Worm (Caenorhabditis elegans): ENCODE measurements around the gene C53D6.8.

The C53D6.8 gene

ce11 chrIV:8973249-8973958 lies 29.1 kb downstream of the C53D6.8 start, which contains the start of gene C53B4.3:
Gene C53B4.3, minus strand, starts transcription at chrIV:8973712.
- TF ChIP-seq tbx-37 (GFP tag; conservative IDR thresholded peaks at IDR 0.05) (peak; percentile 75), hmg-4 (GFP tag; optimal IDR thresholded peaks at IDR 0.05) (no peak), pes-1 (GFP tag; IDR thresholded peaks at IDR 0.05) (0 out of 2 replicates have a peak, but pooled peaks have one; percentile 69), ama-1 (optimal IDR thresholded peaks at IDR 0.05) (no peak)

ce11 chrIV:8967990-8968389 lies 34.5 kb downstream of the C53D6.8 start, which contains the start of gene suex-2:
Gene suex-2, plus strand, starts transcription at chrIV:8968290.
- TF ChIP-seq ceh-13 (GFP tag; optimal IDR thresholded peaks at IDR 0.05) (no peak), tbx-11 (GFP tag; IDR thresholded peaks at IDR 0.05) (no peak), ets-7 (tag; optimal IDR thresholded peaks at IDR 0.05) (no peak), tra-4 (tag; optimal IDR thresholded peaks at IDR 0.05) (no peak), ceh-36 (tag; optimal IDR thresholded peaks at IDR 0.05) (no peak), aly-1 (tag; optimal IDR thresholded peaks at IDR 0.05) (no peak), hmbx-1 (tag; optimal IDR thresholded peaks at IDR 0.05) (no peak), F13C5.2 (tag; optimal IDR thresholded peaks at IDR 0.05) (no peak), hnd-1 (tag; optimal IDR thresholded peaks at IDR 0.05) (no peak), hmg-4 (GFP tag; optimal IDR thresholded peaks at IDR 0.05) (no peak), sea-1 (GFP tag; conservative IDR thresholded peaks at IDR 0.05) (no peak), tbx-37 (GFP tag; conservative IDR thresholded peaks at IDR 0.05) (no peak), ama-1 (optimal IDR thresholded peaks at IDR 0.05) (no peak), B0310.2 (tag; optimal IDR thresholded peaks at IDR 0.05) (no peak), pes-1 (GFP tag; IDR thresholded peaks at IDR 0.05) (no peak)

ce11 chrIV:8965883-8966282 lies 36.7 kb downstream of the C53D6.8 start, which contains the start of gene C53B4.2:
Gene C53B4.2, plus strand, starts transcription at chrIV:8966183.
- no peak for TF ChIP-seq pes-1 (GFP tag; IDR thresholded peaks at IDR 0.05)
- TF ChIP-seq ceh-36 (tag; optimal IDR thresholded peaks at IDR 0.05) = no peak
- no peak for TF ChIP-seq tbx-11 (GFP tag; IDR thresholded peaks at IDR 0.05)
- TF ChIP-seq flt-1 (GFP tag; IDR thresholded peaks at IDR 0.05) = no peak

DNA sequence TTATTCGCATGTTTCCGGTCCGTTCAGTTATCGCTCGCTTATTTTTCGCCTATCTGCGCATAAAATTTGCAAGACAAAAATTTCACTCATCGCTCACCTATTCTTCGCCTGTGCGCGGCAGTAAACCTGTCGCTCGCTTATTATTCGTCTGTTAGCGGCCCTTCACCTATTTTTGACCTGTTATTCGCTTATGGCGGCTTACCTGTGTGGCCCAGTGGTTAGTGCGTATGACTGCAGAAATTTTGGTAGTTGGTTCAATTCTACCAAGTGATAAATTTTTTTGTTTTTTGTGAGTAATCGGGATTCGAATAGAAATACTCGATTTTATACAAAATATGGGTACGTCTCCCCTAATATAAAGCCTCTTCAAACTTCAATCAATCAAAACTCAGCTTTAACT lies 38.5 kb downstream of the C53D6.8 start:
- TF ChIP-seq flt-1 (GFP tag; IDR thresholded peaks at IDR 0.05) = peak; percentile 87
- peak; percentile 86 for TF ChIP-seq scrt-1 (GFP tag; IDR thresholded peaks at IDR 0.05)
- TF ChIP-seq pes-1 (GFP tag; IDR thresholded peaks at IDR 0.05) = peak; percentile 92
- peak; percentile 84 for TF ChIP-seq sea-1 (GFP tag; conservative IDR thresholded peaks at IDR 0.05)
- peak; percentile 78 for TF ChIP-seq tbx-37 (GFP tag; conservative IDR thresholded peaks at IDR 0.05)
- TF ChIP-seq tbx-11 (GFP tag; IDR thresholded peaks at IDR 0.05) = peak; percentile 82

DNA sequence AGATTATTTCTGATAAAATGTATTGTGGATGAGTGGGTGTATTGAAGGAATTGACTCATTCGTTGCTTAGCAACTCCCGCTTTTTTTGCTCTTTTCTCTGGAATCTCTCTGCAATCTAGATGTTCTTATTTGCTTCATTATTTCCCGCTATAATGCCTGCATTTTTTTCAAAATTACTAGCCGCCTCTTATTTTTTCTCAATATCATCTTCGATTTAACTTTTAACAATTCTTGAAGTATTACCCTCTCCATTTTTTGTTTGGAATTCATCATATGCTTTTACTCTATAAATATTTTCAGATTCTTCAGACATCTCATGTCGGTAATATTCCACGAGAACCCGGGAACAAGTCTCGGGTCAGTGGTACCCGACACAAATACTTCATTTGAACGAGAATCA lies 46.3 kb downstream of the C53D6.8 start, which contains the start of gene tpra-1:
tpra-1 (plus strand) TSS at position 301 of the 400 bp plus-strand sequence.
- TF ChIP-seq hnd-1 (tag; optimal IDR thresholded peaks at IDR 0.05) (no peak), hmg-4 (GFP tag; optimal IDR thresholded peaks at IDR 0.05) (no peak), hmbx-1 (tag; optimal IDR thresholded peaks at IDR 0.05) (no peak), sea-1 (GFP tag; conservative IDR thresholded peaks at IDR 0.05) (no peak), tra-4 (tag; optimal IDR thresholded peaks at IDR 0.05) (no peak), ets-7 (tag; optimal IDR thresholded peaks at IDR 0.05) (no peak), aly-1 (tag; optimal IDR thresholded peaks at IDR 0.05) (no peak), tbx-37 (GFP tag; conservative IDR thresholded peaks at IDR 0.05) (no peak), ceh-13 (GFP tag; optimal IDR thresholded peaks at IDR 0.05) (no peak), ama-1 (optimal IDR thresholded peaks at IDR 0.05) (no peak), tbx-11 (GFP tag; IDR thresholded peaks at IDR 0.05) (no peak), pes-1 (GFP tag; IDR thresholded peaks at IDR 0.05) (no peak)

DNA sequence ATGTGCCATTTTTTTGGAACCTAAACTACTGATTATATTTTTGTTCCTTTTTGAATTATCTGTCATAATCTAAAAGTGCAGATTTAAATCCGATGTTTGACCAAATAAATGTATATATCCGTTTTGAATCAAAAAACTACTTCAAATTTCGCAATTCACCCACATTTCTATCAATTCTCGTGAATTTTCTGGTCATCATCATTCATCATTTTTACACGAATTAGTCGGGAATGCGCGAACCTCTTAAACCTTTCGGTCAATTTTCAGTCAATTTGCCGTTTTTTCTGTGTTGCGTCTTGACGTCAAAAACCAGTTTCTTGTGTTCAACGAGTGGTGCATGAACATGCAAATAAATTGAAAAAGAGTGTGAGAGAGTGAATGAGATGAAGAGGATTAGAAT lies 48.4 kb downstream of the C53D6.8 start:
- TF ChIP-seq scrt-1 (GFP tag; IDR thresholded peaks at IDR 0.05) = no peak
- TF ChIP-seq aly-1 (tag; optimal IDR thresholded peaks at IDR 0.05) = no peak
- TF ChIP-seq tbx-11 (GFP tag; IDR thresholded peaks at IDR 0.05) = no peak
- TF ChIP-seq ceh-36 (tag; optimal IDR thresholded peaks at IDR 0.05) = no peak
- no peak for TF ChIP-seq ama-1 (optimal IDR thresholded peaks at IDR 0.05)
- no peak for TF ChIP-seq hnd-1 (tag; optimal IDR thresholded peaks at IDR 0.05)
- no peak for TF ChIP-seq hmbx-1 (tag; optimal IDR thresholded peaks at IDR 0.05)
- TF ChIP-seq B0310.2 (tag; optimal IDR thresholded peaks at IDR 0.05) = no peak
- TF ChIP-seq ceh-13 (GFP tag; optimal IDR thresholded peaks at IDR 0.05) = no peak
- TF ChIP-seq pes-1 (GFP tag; IDR thresholded peaks at IDR 0.05) = no peak
- TF ChIP-seq hmg-4 (GFP tag; optimal IDR thresholded peaks at IDR 0.05) = no peak
- TF ChIP-seq sea-1 (GFP tag; conservative IDR thresholded peaks at IDR 0.05) = no peak
- TF ChIP-seq F13C5.2 (tag; optimal IDR thresholded peaks at IDR 0.05) = no peak
- TF ChIP-seq ets-7 (tag; optimal IDR thresholded peaks at IDR 0.05) = no peak
- no peak for TF ChIP-seq flt-1 (GFP tag; IDR thresholded peaks at IDR 0.05)
- TF ChIP-seq tra-4 (tag; optimal IDR thresholded peaks at IDR 0.05) = no peak
- TF ChIP-seq tbx-37 (GFP tag; conservative IDR thresholded peaks at IDR 0.05) = no peak

DNA sequence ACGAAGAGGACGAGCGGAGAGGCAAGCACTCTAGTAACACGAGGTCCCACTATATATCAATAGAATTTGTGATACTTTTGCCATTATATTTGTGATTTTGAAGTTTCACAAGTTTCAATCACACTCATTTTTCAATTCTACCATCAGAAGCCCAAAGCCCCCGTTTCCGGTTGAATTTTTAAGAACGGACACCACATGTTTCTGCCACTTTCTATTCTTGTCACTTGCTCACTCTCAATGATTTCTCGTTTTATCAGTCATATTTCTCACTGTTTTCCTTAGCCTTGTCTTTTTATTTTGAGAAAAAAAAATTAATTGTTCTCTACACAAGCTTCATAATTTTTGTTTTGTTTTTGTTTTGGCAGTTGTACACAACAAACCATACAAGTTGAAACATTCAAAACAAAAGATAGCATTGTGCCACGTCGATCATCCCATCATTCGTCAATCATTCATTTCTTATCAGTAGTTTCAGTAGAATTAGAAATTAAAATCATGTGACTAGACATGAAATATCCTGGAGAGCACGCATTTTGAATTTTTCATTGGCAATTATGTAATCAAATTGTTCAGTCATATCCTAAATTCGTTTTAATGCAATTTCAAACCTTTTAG lies 50.5 kb downstream of the C53D6.8 start:
- TF ChIP-seq hmg-4 (GFP tag; optimal IDR thresholded peaks at IDR 0.05) (no peak), sea-1 (GFP tag; conservative IDR thresholded peaks at IDR 0.05) (no peak), ets-7 (tag; optimal IDR thresholded peaks at IDR 0.05) (no peak), tbx-11 (GFP tag; IDR thresholded peaks at IDR 0.05) (no peak), B0310.2 (tag; optimal IDR thresholded peaks at IDR 0.05) (no peak), tra-4 (tag; optimal IDR thresholded peaks at IDR 0.05) (no peak), tbx-37 (GFP tag; conservative IDR thresholded peaks at IDR 0.05) (no peak), hmbx-1 (tag; optimal IDR thresholded peaks at IDR 0.05) (no peak), hnd-1 (tag; optimal IDR thresholded peaks at IDR 0.05) (no peak), aly-1 (tag; optimal IDR thresholded peaks at IDR 0.05) (no peak)

Measured in whole organism, early embryonic.